Fruit fly (Drosophila melanogaster) whole organism, embryonic: Measurements from ENCODE around the gene CG3342.
A peak's percentile ranks its signal among the peaks of the same experiment; 100 is the strongest.

Experiments used
- ATbp ChIP-seq: fragments of 200-800 bp; sonication (Bioruptor generic); optimal IDR thresholded peaks from 2 replicates; lab custom pipeline; 2017; ENCODE audit warnings: missing biosample characterization, mild to moderate bottlenecking, missing genetic modification characterization, missing genetic modification reagents
- Abd-B ChIP-seq: fragments of 200-800 bp; sonication (Bioruptor generic); optimal IDR thresholded peaks from 2 replicates; lab custom pipeline; 2018; ENCODE audit warnings: missing biosample characterization, mild to moderate bottlenecking, missing genetic modification characterization, moderate library complexity
- Antp ChIP-seq: fragments of 200-800 bp; sonication (Bioruptor generic); optimal IDR thresholded peaks from 3 replicates; lab custom pipeline; 2016; ENCODE audit warnings: missing biosample characterization, missing genetic modification characterization
- Asciz ChIP-seq: fragments of 200-800 bp; sonication (Bioruptor generic); optimal IDR thresholded peaks from 2 replicates; lab custom pipeline; 2017; ENCODE audit warnings: missing biosample characterization, mild to moderate bottlenecking, missing genetic modification characterization, missing genetic modification reagents
- B-H2 ChIP-seq: fragments of 200-800 bp; sonication (Bioruptor generic); optimal IDR thresholded peaks from 2 replicates; lab custom pipeline; 2018; ENCODE audit warnings: missing biosample characterization, mild to moderate bottlenecking, missing genetic modification characterization
- Bdp1 ChIP-seq: fragments of 200-800 bp; sonication (Bioruptor generic); optimal IDR thresholded peaks from 3 replicates; lab custom pipeline; 2016; ENCODE audit warnings: missing biosample characterization, missing genetic modification characterization
- BtbVII ChIP-seq: fragments of 200-800 bp; sonication (Bioruptor generic); optimal IDR thresholded peaks from 3 replicates; lab custom pipeline; 2017; ENCODE audit warnings: missing biosample characterization, mild to moderate bottlenecking, missing genetic modification characterization
- CG1233 ChIP-seq: fragments of 200-800 bp; sonication (Bioruptor generic); optimal IDR thresholded peaks from 4 replicates; lab custom pipeline; 2018; ENCODE audit warnings: missing biosample characterization, mild to moderate bottlenecking, missing genetic modification characterization
- CG14014 ChIP-seq: fragments of 200-800 bp; sonication (Bioruptor generic); IDR thresholded peaks from 2 replicates; pipeline ENCODE4 v1.3.6; 2022; ENCODE audit warnings: missing biosample characterization, missing genetic modification characterization
- CG15601 ChIP-seq: fragments of 200-800 bp; sonication (Bioruptor generic); optimal IDR thresholded peaks from 3 replicates; lab custom pipeline; 2019; ENCODE audit warnings: missing biosample characterization, mild to moderate bottlenecking, missing genetic modification characterization, moderate library complexity
- CG17568 ChIP-seq: fragments of 200-800 bp; sonication (Bioruptor generic); optimal IDR thresholded peaks from 2 replicates; lab custom pipeline; 2018; ENCODE audit warnings: missing biosample characterization, mild to moderate bottlenecking, missing genetic modification characterization, moderate library complexity
- CG18619 ChIP-seq: fragments of 200-800 bp; sonication (Bioruptor generic); optimal IDR thresholded peaks from 3 replicates; lab custom pipeline; 2017; ENCODE audit warnings: missing biosample characterization, mild to moderate bottlenecking, missing genetic modification characterization
- CG18764 ChIP-seq: fragments of 200-800 bp; sonication (Bioruptor generic); optimal IDR thresholded peaks from 3 replicates; lab custom pipeline; 2016; ENCODE audit warnings: missing biosample characterization, missing genetic modification characterization
- CG2875 ChIP-seq: fragments of 200-800 bp; sonication (Bioruptor generic); optimal IDR thresholded peaks from 2 replicates; lab custom pipeline; 2017; ENCODE audit warnings: missing biosample characterization, mild to moderate bottlenecking, missing genetic modification characterization, missing genetic modification reagents
- CG3726 ChIP-seq: fragments of 200-800 bp; sonication (Bioruptor generic); IDR thresholded peaks from 3 replicates; pipeline ENCODE4, ENCODE4 v1.3.6; 2022; ENCODE audit warnings: missing biosample characterization, missing genetic modification characterization
- CG5180 ChIP-seq: fragments of 200-800 bp; sonication (Bioruptor generic); optimal IDR thresholded peaks from 3 replicates; lab custom pipeline; 2017; ENCODE audit warnings: missing biosample characterization, missing genetic modification characterization, mild to moderate bottlenecking, moderate library complexity, missing genetic modification reagents
- CG7271 ChIP-seq: fragments of 200-800 bp; sonication (Bioruptor generic); optimal IDR thresholded peaks from 2 replicates; lab custom pipeline; 2018; ENCODE audit warnings: missing biosample characterization, mild to moderate bottlenecking, missing genetic modification characterization, moderate library complexity
- Dek ChIP-seq: fragments of 200-800 bp; sonication (Bioruptor generic); optimal IDR thresholded peaks from 3 replicates; lab custom pipeline; 2019; ENCODE audit warnings: missing biosample characterization, mild to moderate bottlenecking, missing genetic modification characterization, moderate library complexity
- Doc3 ChIP-seq: fragments of 200-800 bp; sonication (Bioruptor generic); IDR thresholded peaks from 3 replicates; pipeline ENCODE4 v1.3.6; 2022; ENCODE audit warnings: missing biosample characterization, missing genetic modification characterization; ENCODE audit not compliant: partially characterized antibody
- ERR ChIP-seq: fragments of 200-800 bp; sonication (Bioruptor generic); optimal IDR thresholded peaks from 2 replicates; lab custom pipeline; 2016; ENCODE audit warnings: missing biosample characterization, missing genetic modification characterization
- Ets97D ChIP-seq: fragments of 200-800 bp; sonication (Bioruptor generic); optimal IDR thresholded peaks from 3 replicates; lab custom pipeline; 2016; ENCODE audit warnings: missing biosample characterization, missing genetic modification characterization
- HLHmδ ChIP-seq: fragments of 200-800 bp; sonication (Bioruptor generic); optimal IDR thresholded peaks from 2 replicates; lab custom pipeline; 2018; ENCODE audit warnings: missing biosample characterization, mild to moderate bottlenecking, missing genetic modification characterization, moderate library complexity
- HmgD ChIP-seq: fragments of 200-800 bp; sonication (Bioruptor generic); optimal IDR thresholded peaks from 3 replicates; lab custom pipeline; 2016; ENCODE audit warnings: missing biosample characterization, missing genetic modification characterization
- Jarid2 ChIP-seq: fragments of 200-800 bp; sonication (Bioruptor generic); optimal IDR thresholded peaks from 3 replicates; lab custom pipeline; 2017; ENCODE audit warnings: mild to moderate bottlenecking, missing biosample characterization, missing genetic modification reagents, missing genetic modification characterization
- Lhr ChIP-seq: fragments of 200-800 bp; sonication (Bioruptor generic); optimal IDR thresholded peaks from 3 replicates; lab custom pipeline; 2017; ENCODE audit warnings: mild to moderate bottlenecking, missing biosample characterization, missing genetic modification reagents, missing genetic modification characterization
- Med ChIP-seq: fragments of 200-800 bp; sonication (Bioruptor generic); peaks from one replicate; lab custom pipeline; 2016; ENCODE audit warnings: missing biosample characterization, missing genetic modification characterization, mild to moderate bottlenecking, inconsistent platforms, moderate library complexity
- Meics ChIP-seq: fragments of 200-800 bp; sonication (Bioruptor generic); optimal IDR thresholded peaks from 2 replicates; lab custom pipeline; 2017; ENCODE audit warnings: missing biosample characterization, mild to moderate bottlenecking, missing genetic modification characterization
- Mes4 ChIP-seq: fragments of 200-800 bp; sonication (Bioruptor generic); optimal IDR thresholded peaks from 2 replicates; lab custom pipeline; 2016; ENCODE audit warnings: missing biosample characterization, missing genetic modification characterization
- Mrtf ChIP-seq: fragments of 200-800 bp; sonication (Bioruptor generic); IDR thresholded peaks from 3 replicates; pipeline ENCODE4 v1.3.6; 2022; ENCODE audit warnings: missing biosample characterization, missing genetic modification characterization
- Myb ChIP-seq: fragments of 200-800 bp; sonication (Bioruptor generic); optimal IDR thresholded peaks from 2 replicates; lab custom pipeline; 2016; ENCODE audit warnings: missing biosample characterization, missing genetic modification characterization
- NfI ChIP-seq: fragments of 200-800 bp; sonication (Bioruptor generic); optimal IDR thresholded peaks from 3 replicates; lab custom pipeline; 2018; ENCODE audit warnings: missing biosample characterization, mild to moderate bottlenecking, missing genetic modification characterization, moderate library complexity
- Pdp1 ChIP-seq, 2 experiments: fragments of 200-800 bp; sonication (Bioruptor generic); optimal IDR thresholded peaks; 3 replicates each; lab custom pipeline; 2016; ENCODE audit warnings: missing biosample characterization in 2 of 2, missing genetic modification characterization in 2 of 2, mild to moderate bottlenecking in 1 of 2, moderate library complexity in 1 of 2
- Ptx1 ChIP-seq: fragments of 200-800 bp; sonication (Bioruptor generic); IDR thresholded peaks from 2 replicates; pipeline ENCODE4 v1.3.6; 2022; ENCODE audit warnings: missing biosample characterization, missing genetic modification characterization
- Six4 ChIP-seq: fragments of 200-800 bp; sonication (Bioruptor generic); optimal IDR thresholded peaks from 2 replicates; lab custom pipeline; 2016; ENCODE audit warnings: missing biosample characterization, missing genetic modification characterization
- br ChIP-seq: fragments of >200 bp; optimal IDR thresholded peaks from 2 replicates; lab custom pipeline; 2017
- cas ChIP-seq: fragments of 200-800 bp; sonication (Bioruptor generic); IDR thresholded peaks from 2 replicates; pipeline ENCODE4 v1.3.6; 2022; ENCODE audit warnings: missing biosample characterization, missing genetic modification characterization
- crp ChIP-seq, 2 experiments: fragments of 200-800 bp; sonication (Bioruptor generic); optimal IDR thresholded peaks; 2 replicates in 1 of 2; 3 replicates in 1 of 2; lab custom pipeline; 2017; ENCODE audit warnings: missing biosample characterization in 2 of 2, missing genetic modification characterization in 2 of 2, mild to moderate bottlenecking in 1 of 2, moderate library complexity in 1 of 2
- fd96Cb ChIP-seq: fragments of 200-800 bp; sonication (Bioruptor generic); optimal IDR thresholded peaks from 2 replicates; lab custom pipeline; 2018; ENCODE audit warnings: missing biosample characterization, mild to moderate bottlenecking, missing genetic modification characterization, moderate library complexity
- gro ChIP-seq: fragments of 200-800 bp; sonication (Bioruptor generic); optimal IDR thresholded peaks from 2 replicates; lab custom pipeline; 2016; ENCODE audit warnings: missing biosample characterization, missing genetic modification characterization
- hb ChIP-seq: fragments of 200-800 bp; sonication (Bioruptor generic); IDR thresholded peaks from 3 replicates; pipeline ENCODE4 v1.3.6; 2022; ENCODE audit warnings: missing biosample characterization, missing genetic modification characterization; ENCODE audit not compliant: partially characterized antibody
- ken ChIP-seq: fragments of 200-800 bp; sonication (Bioruptor generic); IDR thresholded peaks from 3 replicates; pipeline ENCODE4 v1.3.6; 2022; ENCODE audit warnings: missing biosample characterization, missing genetic modification characterization
- lmd ChIP-seq: fragments of 200-800 bp; sonication (Bioruptor generic); IDR thresholded peaks from 2 replicates; pipeline ENCODE4 v1.3.6; 2022; ENCODE audit warnings: missing biosample characterization, missing genetic modification characterization
- nau ChIP-seq: fragments of 200-800 bp; sonication (Bioruptor generic); optimal IDR thresholded peaks from 3 replicates; lab custom pipeline; 2017; ENCODE audit warnings: missing biosample characterization, mild to moderate bottlenecking, missing genetic modification characterization, missing genetic modification reagents
- nerfin-2 ChIP-seq: fragments of 200-800 bp; sonication (Bioruptor generic); IDR thresholded peaks from 2 replicates; pipeline ENCODE4 v1.3.6; 2022; ENCODE audit warnings: missing biosample characterization, missing genetic modification characterization; ENCODE audit not compliant: partially characterized antibody
- phol ChIP-seq: fragments of 200-800 bp; sonication (Bioruptor generic); optimal IDR thresholded peaks from 3 replicates; lab custom pipeline; 2018; ENCODE audit warnings: missing biosample characterization, mild to moderate bottlenecking, missing genetic modification characterization, moderate library complexity
- pita ChIP-seq: fragments of 200-800 bp; sonication (Bioruptor generic); optimal IDR thresholded peaks from 2 replicates; lab custom pipeline; 2017; ENCODE audit warnings: missing biosample characterization, mild to moderate bottlenecking, missing genetic modification characterization
- scrt ChIP-seq: fragments of 200-800 bp; sonication (Bioruptor generic); optimal IDR thresholded peaks from 2 replicates; lab custom pipeline; 2018; ENCODE audit warnings: missing biosample characterization, mild to moderate bottlenecking, missing genetic modification characterization, moderate library complexity
- tap ChIP-seq: fragments of 200-800 bp; optimal IDR thresholded peaks from 3 replicates; lab custom pipeline; 2019; ENCODE audit warnings: missing biosample characterization, mild to moderate bottlenecking, missing genetic modification characterization, moderate library complexity
- tio ChIP-seq: fragments of 200-800 bp; sonication (Bioruptor generic); optimal IDR thresholded peaks from 2 replicates; lab custom pipeline; 2017; ENCODE audit warnings: missing biosample characterization, missing genetic modification characterization, inconsistent platforms
- twi ChIP-seq: fragments of 200-800 bp; optimal IDR thresholded peaks from 2 replicates; lab custom pipeline; 2019; ENCODE audit warnings: missing biosample characterization, mild to moderate bottlenecking, missing genetic modification characterization, moderate library complexity

The CG3342 gene

DNA sequence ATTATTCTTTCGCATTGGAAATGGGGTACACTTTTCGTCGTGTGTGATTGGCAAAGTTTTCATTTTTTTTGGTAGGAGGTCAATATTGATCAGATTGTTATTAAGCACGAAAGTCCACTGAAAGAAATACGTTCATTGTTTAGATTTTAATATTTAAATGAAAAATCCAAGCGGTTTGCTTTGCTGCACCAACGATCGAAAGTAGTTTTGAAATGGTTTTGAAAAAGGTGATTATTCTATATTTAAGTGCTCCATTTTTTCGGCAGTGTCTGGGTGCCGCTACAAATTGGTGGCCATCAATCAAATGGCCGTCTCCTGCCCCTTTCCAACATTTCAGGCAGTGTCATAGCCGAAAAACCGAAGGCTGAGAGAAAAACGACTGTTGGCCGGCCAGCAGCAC lies 46.8 kb upstream of the CG3342 start (continued):
- no peak for TF ChIP-seq hb
- no peak for TF ChIP-seq crp (GFP tag; optimal IDR thresholded peaks at IDR 0.05; lab: Kevin White, UChicago)
- TF ChIP-seq ken (GFP tag; lab: Robert Waterston, UW): peak; percentile 55; the same call in 1 of the 3 replicates
- TF ChIP-seq CG3726 (GFP tag; lab: Robert Waterston, UW): no peak
- TF ChIP-seq Ptx1 (GFP tag; lab: Robert Waterston, UW): peak; percentile 60
- TF ChIP-seq pita: no peak
- no peak for TF ChIP-seq Lhr (GFP tag; lab: Kevin White, UChicago)
- no peak for TF ChIP-seq Doc3 (GFP tag; lab: Robert Waterston, UW)
- no peak for TF ChIP-seq CG2875
- TF ChIP-seq lmd (GFP tag; lab: Robert Waterston, UW): peak; percentile 41; the same call in 1 of the 2 replicates
- TF ChIP-seq ATbp (GFP tag; lab: Kevin White, UChicago): no peak
- no peak for TF ChIP-seq Asciz (GFP tag; lab: Kevin White, UChicago)
- peak in 1 of 2 experiments; percentile 4 for TF ChIP-seq Pdp1 (GFP tag; optimal IDR thresholded peaks at IDR 0.05; lab: Kevin White, UChicago)
- TF ChIP-seq B-H2 (GFP tag; lab: Kevin White, UChicago): no peak
- TF ChIP-seq CG17568 (GFP tag; lab: Kevin White, UChicago): no peak
- TF ChIP-seq fd96Cb (tag; lab: Kevin White, UChicago): no peak
- TF ChIP-seq Six4: no peak
- TF ChIP-seq Ets97D (GFP tag; lab: Kevin White, UChicago): no peak
- TF ChIP-seq Dek (tag; lab: Kevin White, UChicago): no peak
- peak; percentile 22 for TF ChIP-seq phol (tag; lab: Kevin White, UChicago)
- TF ChIP-seq cas (GFP tag; lab: Robert Waterston, UW): no peak
- TF ChIP-seq CG18764 (GFP tag; lab: Kevin White, UChicago): no peak
- TF ChIP-seq HLHmδ (GFP tag; lab: Kevin White, UChicago): no peak
- no peak for TF ChIP-seq Antp (GFP tag; lab: Kevin White, UChicago)
- TF ChIP-seq Meics (GFP tag; lab: Kevin White, UChicago): no peak
- TF ChIP-seq CG5180 (GFP tag; lab: Kevin White, UChicago): no peak
- TF ChIP-seq HmgD (GFP tag; lab: Kevin White, UChicago): no peak
- no peak for TF ChIP-seq Jarid2 (GFP tag; lab: Kevin White, UChicago)
- TF ChIP-seq CG15601 (tag; lab: Kevin White, UChicago): no peak
- no peak for TF ChIP-seq CG7271 (tag; lab: Kevin White, UChicago)
- TF ChIP-seq ERR (GFP tag; lab: Kevin White, UChicago): no peak
- TF ChIP-seq nau (GFP tag; lab: Kevin White, UChicago): no peak
- TF ChIP-seq CG14014 (GFP tag; lab: Robert Waterston, UW): 0 out of 2 replicates have a peak, but pooled peaks have one; percentile 34
- no peak for TF ChIP-seq scrt
- TF ChIP-seq Myb (GFP tag; lab: Kevin White, UChicago): no peak
- no peak for TF ChIP-seq twi (tag; lab: Kevin White, UChicago)
- TF ChIP-seq Mes4 (GFP tag; lab: Kevin White, UChicago): no peak
- TF ChIP-seq gro (GFP tag; lab: Kevin White, UChicago): no peak
- TF ChIP-seq tap (tag; lab: Kevin White, UChicago): no peak
- no peak for TF ChIP-seq NfI (GFP tag; lab: Kevin White, UChicago)
- peak; percentile 14 for TF ChIP-seq tio (GFP tag; lab: Kevin White, UChicago)
- TF ChIP-seq BtbVII (GFP tag; lab: Kevin White, UChicago): no peak
- no peak for TF ChIP-seq nerfin-2
- TF ChIP-seq CG18619 (GFP tag; lab: Kevin White, UChicago): no peak
- no peak for TF ChIP-seq CG1233
- peak; percentile 87 for TF ChIP-seq Med (GFP tag; lab: Kevin White, UChicago)
- no peak for TF ChIP-seq Bdp1
- TF ChIP-seq Mrtf (GFP tag; lab: Robert Waterston, UW): no peak
- no peak for TF ChIP-seq Abd-B (GFP tag; lab: Kevin White, UChicago)
- no peak for TF ChIP-seq br (lab: Kevin White, UChicago)
